Worm (Caenorhabditis elegans) whole organism, young adult: ENCODE results near the gene F57B9.8.
A peak's percentile ranks its signal among the peaks of the same experiment; 100 is the strongest.

Experiments used
- B0336.3 ChIP-seq: fragments of 200-800 bp; sonication (Bioruptor generic); IDR thresholded peaks from 2 replicates; pipeline ENCODE4 v1.3.6; 2022; ENCODE audit warnings: missing genetic modification characterization, missing compliant biosample characterization
- F22D6.2 ChIP-seq: sonication (generic microtip); optimal IDR thresholded peaks from 2 replicates; lab custom pipeline; 2016; ENCODE audit warnings: mild to moderate bottlenecking, missing genetic modification characterization, missing compliant biosample characterization
- F33H1.4 ChIP-seq: fragments of 200-800 bp; sonication (Bioruptor generic); IDR thresholded peaks from 2 replicates; pipeline ENCODE4 v1.3.6; 2022; ENCODE audit warnings: missing genetic modification reagents, missing genetic modification characterization, missing compliant biosample characterization
- F37B4.10 ChIP-seq: fragments of 200-800 bp; sonication (Bioruptor generic); IDR thresholded peaks from 2 replicates; pipeline ENCODE4 v1.3.6; 2022; ENCODE audit warnings: missing genetic modification characterization, missing compliant biosample characterization
- F49E8.2 ChIP-seq: sonication (generic microtip); optimal IDR thresholded peaks from 3 replicates; lab custom pipeline; 2017; ENCODE audit warnings: missing genetic modification characterization, mild to moderate bottlenecking, missing compliant biosample characterization, antibody characterized with exemption, moderate library complexity; ENCODE audit not compliant: insufficient read depth
- F57A8.1 ChIP-seq: fragments of 200-800 bp; sonication (Bioruptor generic); optimal IDR thresholded peaks from 2 replicates; lab custom pipeline; 2018; ENCODE audit warnings: mild to moderate bottlenecking, missing genetic modification characterization, moderate library complexity, missing compliant biosample characterization
- K12H6.12 ChIP-seq: fragments of 200-800 bp; sonication (Bioruptor generic); optimal IDR thresholded peaks from 2 replicates; lab custom pipeline; 2018; ENCODE audit warnings: mild to moderate bottlenecking, missing genetic modification characterization, missing compliant biosample characterization
- Y53G8AR.9 ChIP-seq: fragments of 200-800 bp; sonication (Bioruptor generic); conservative IDR thresholded peaks from 2 replicates; pipeline ENCODE4 v1.3.6; 2022; ENCODE audit warnings: missing genetic modification reagents, missing genetic modification characterization, missing compliant biosample characterization
- Y56A3A.18 ChIP-seq: fragments of 200-800 bp; sonication (Bioruptor generic); IDR thresholded peaks from 2 replicates; pipeline ENCODE4 v1.3.6; 2022; ENCODE audit warnings: missing genetic modification reagents, missing genetic modification characterization, missing compliant biosample characterization
- Y79H2A.3 ChIP-seq: fragments of 200-800 bp; sonication (Bioruptor generic); conservative IDR thresholded peaks from 2 replicates; pipeline ENCODE4 v1.3.6; 2022; ENCODE audit warnings: missing genetic modification reagents, missing genetic modification characterization, missing compliant biosample characterization
- Y95B8A.8 ChIP-seq: fragments of 200-800 bp; sonication (Bioruptor generic); IDR thresholded peaks from 2 replicates; pipeline ENCODE4 v1.3.6; 2022; ENCODE audit warnings: missing genetic modification reagents, missing genetic modification characterization, missing compliant biosample characterization
- ama-1 ChIP-seq, 3 experiments: fragments of 150-350 bp in 1 of 3; sonication (generic microtip) in 2 of 3; optimal IDR thresholded peaks; 2 replicates each; lab custom pipeline; 2014 to 2018; ENCODE audit warnings: missing biosample characterization in 2 of 3, missing genetic modification characterization in 2 of 3, missing genetic modification reagents in 2 of 3
- ceh-100 ChIP-seq: fragments of 200-800 bp; sonication (Bioruptor generic); IDR thresholded peaks from 2 replicates; pipeline ENCODE4 v1.3.6; 2022; ENCODE audit warnings: missing genetic modification reagents, missing genetic modification characterization, missing compliant biosample characterization
- ceh-91 ChIP-seq: fragments of 200-800 bp; sonication (Bioruptor generic); IDR thresholded peaks from 2 replicates; pipeline ENCODE4 v1.3.6; 2022; ENCODE audit warnings: missing genetic modification reagents, missing genetic modification characterization, missing compliant biosample characterization
- dox-1 ChIP-seq: fragments of 200-800 bp; sonication (Bioruptor generic); IDR thresholded peaks from 2 replicates; pipeline ENCODE4 v1.3.6; 2022; ENCODE audit warnings: missing genetic modification reagents, missing genetic modification characterization, missing compliant biosample characterization
- dpl-1 ChIP-seq: fragments of 150-350 bp; optimal IDR thresholded peaks from 2 replicates; lab custom pipeline; 2014; ENCODE audit warnings: missing biosample characterization, missing genetic modification reagents, missing genetic modification characterization
- efl-1 ChIP-seq: fragments of 150-350 bp; optimal IDR thresholded peaks from 2 replicates; lab custom pipeline; 2014; ENCODE audit warnings: missing biosample characterization, missing genetic modification reagents, missing genetic modification characterization
- egl-18 ChIP-seq: fragments of 200-800 bp; sonication (Bioruptor generic); IDR thresholded peaks from 2 replicates; pipeline ENCODE4 v1.3.6; 2022; ENCODE audit warnings: missing genetic modification reagents, missing genetic modification characterization, missing compliant biosample characterization
- egrh-3 ChIP-seq: fragments of 200-800 bp; sonication (Bioruptor generic); IDR thresholded peaks from 2 replicates; pipeline ENCODE4 v1.3.6; 2022; ENCODE audit warnings: missing genetic modification reagents, missing genetic modification characterization, missing compliant biosample characterization
- ekl-4 ChIP-seq: fragments of 200-800 bp; sonication (Bioruptor generic); IDR thresholded peaks from 2 replicates; pipeline ENCODE4 v1.3.6; 2022; ENCODE audit warnings: missing genetic modification reagents, missing genetic modification characterization, missing compliant biosample characterization
- ets-4 ChIP-seq: fragments of 200-800 bp; sonication (Bioruptor generic); optimal IDR thresholded peaks from 2 replicates; lab custom pipeline; 2018; ENCODE audit warnings: mild to moderate bottlenecking, missing genetic modification characterization, missing compliant biosample characterization
- him-1 ChIP-seq: sonication (generic microtip); optimal IDR thresholded peaks from 2 replicates; lab custom pipeline; 2016; ENCODE audit warnings: missing genotype, missing genetic modification reagents, missing genetic modification characterization, missing compliant biosample characterization
- hrde-1 ChIP-seq: sonication (generic microtip); optimal IDR thresholded peaks from 2 replicates; lab custom pipeline; 2016; ENCODE audit warnings: missing genetic modification characterization, mild to moderate bottlenecking, missing compliant biosample characterization, moderate library complexity, missing genotype, missing genetic modification reagents, borderline replicate concordance
- hsf-1 ChIP-seq: fragments of 200-800 bp; sonication (Bioruptor generic); IDR thresholded peaks from 2 replicates; pipeline ENCODE4 v1.3.6; 2022; ENCODE audit warnings: missing genetic modification reagents, missing genetic modification characterization, missing compliant biosample characterization
- let-526 ChIP-seq: fragments of 200-800 bp; sonication (Bioruptor generic); IDR thresholded peaks from 2 replicates; pipeline ENCODE4 v1.3.6; 2022; ENCODE audit warnings: missing genetic modification reagents, missing genetic modification characterization, missing compliant biosample characterization
- lin-35 ChIP-seq, 3 experiments: fragments of 150-350 bp in 2 of 3; sonication (generic microtip) in 1 of 3; optimal IDR thresholded peaks; 2 replicates each; lab custom pipeline; 2014 to 2018; ENCODE audit warnings: missing biosample characterization in 3 of 3, missing genetic modification characterization in 3 of 3, missing genetic modification reagents in 3 of 3
- lsy-27 ChIP-seq: sonication (generic microtip); optimal IDR thresholded peaks from 2 replicates; lab custom pipeline; 2017; ENCODE audit warnings: missing genetic modification characterization, mild to moderate bottlenecking, missing compliant biosample characterization, antibody characterized with exemption, missing genotype, borderline replicate concordance; ENCODE audit not compliant: insufficient read depth
- madf-3 ChIP-seq: fragments of 200-800 bp; sonication (Bioruptor generic); IDR thresholded peaks from 2 replicates; pipeline ENCODE4 v1.3.6; 2022; ENCODE audit warnings: missing genetic modification reagents, missing genetic modification characterization, missing compliant biosample characterization
- mxl-1 ChIP-seq: sonication (generic microtip); optimal IDR thresholded peaks from 2 replicates; lab custom pipeline; 2016; ENCODE audit warnings: missing genetic modification characterization, missing compliant biosample characterization
- nfya-1 ChIP-seq: sonication (generic microtip); optimal IDR thresholded peaks from 2 replicates; lab custom pipeline; 2017; ENCODE audit warnings: antibody characterized with exemption, missing compliant biosample characterization, missing genetic modification characterization, borderline replicate concordance; ENCODE audit not compliant: insufficient read depth
- nfya-2 ChIP-seq: fragments of 200-800 bp; sonication (Bioruptor generic); IDR thresholded peaks from 2 replicates; pipeline ENCODE4 v1.3.6; 2022; ENCODE audit warnings: missing genetic modification reagents, missing genetic modification characterization, missing compliant biosample characterization
- nhr-120 ChIP-seq: fragments of 200-800 bp; sonication (Bioruptor generic); IDR thresholded peaks from 2 replicates; pipeline ENCODE4 v1.3.6; 2022; ENCODE audit warnings: missing genetic modification characterization, missing compliant biosample characterization
- nhr-90 ChIP-seq: sonication (generic microtip); optimal IDR thresholded peaks from 2 replicates; lab custom pipeline; 2016; ENCODE audit warnings: missing genotype, mild to moderate bottlenecking, missing genetic modification characterization, missing compliant biosample characterization
- sea-2 ChIP-seq: fragments of 200-800 bp; sonication (Bioruptor generic); IDR thresholded peaks from 2 replicates; pipeline ENCODE4 v1.3.6; 2022; ENCODE audit warnings: missing genetic modification characterization, missing compliant biosample characterization
- snpc-1.3 ChIP-seq: sonication (generic microtip); optimal IDR thresholded peaks from 2 replicates; lab custom pipeline; 2017; ENCODE audit warnings: missing genetic modification characterization, mild to moderate bottlenecking, missing compliant biosample characterization, antibody characterized with exemption, moderate library complexity, missing genotype, missing genetic modification reagents; ENCODE audit not compliant: insufficient read depth
- sptf-2 ChIP-seq: fragments of 200-800 bp; sonication (Bioruptor generic); optimal IDR thresholded peaks from 2 replicates; lab custom pipeline; 2018; ENCODE audit warnings: mild to moderate bottlenecking, missing genetic modification characterization, missing compliant biosample characterization
- tbx-9 ChIP-seq: sonication (generic microtip); optimal IDR thresholded peaks from 2 replicates; lab custom pipeline; 2016; ENCODE audit warnings: borderline replicate concordance, missing genetic modification characterization, inconsistent platforms, missing compliant biosample characterization
- unc-62 ChIP-seq: fragments of 150-350 bp; optimal IDR thresholded peaks from 2 replicates; lab custom pipeline; 2014; ENCODE audit warnings: missing biosample characterization, missing genetic modification reagents, missing genetic modification characterization
- zfh-2 ChIP-seq: fragments of 200-800 bp; sonication (Bioruptor generic); conservative IDR thresholded peaks from 2 replicates; pipeline ENCODE4 v1.3.6; 2022; ENCODE audit warnings: missing genetic modification reagents, missing genetic modification characterization, missing compliant biosample characterization
- zim-3 ChIP-seq: sonication (generic microtip); optimal IDR thresholded peaks from 2 replicates; lab custom pipeline; 2017; ENCODE audit warnings: mild to moderate bottlenecking, missing genetic modification characterization, moderate library complexity, missing compliant biosample characterization
- ztf-25 ChIP-seq: fragments of 200-800 bp; sonication (Bioruptor generic); IDR thresholded peaks from 2 replicates; pipeline ENCODE4 v1.3.6; 2022; ENCODE audit warnings: missing genetic modification reagents, missing genetic modification characterization, missing compliant biosample characterization
- ztf-28 ChIP-seq: fragments of 200-800 bp; sonication (Bioruptor generic); IDR thresholded peaks from 2 replicates; pipeline ENCODE4 v1.3.6; 2022; ENCODE audit warnings: missing genetic modification reagents, missing genetic modification characterization, missing compliant biosample characterization
- ztf-6 ChIP-seq: fragments of 200-800 bp; sonication (Bioruptor generic); IDR thresholded peaks from 2 replicates; pipeline ENCODE4 v1.3.6; 2022; ENCODE audit warnings: missing genetic modification reagents, missing genetic modification characterization, missing compliant biosample characterization

F57B9.8 gene

ce11 chrIII:6958674-6959241 is 23.6 kb upstream of the F57B9.8 start (continued):
- TF ChIP-seq efl-1 (GFP tag; lab: Kevin White, UChicago) (peak; percentile 64), ama-1 (optimal IDR thresholded peaks at IDR 0.05; lab: Kevin White, UChicago) (no peak), ama-1 (GFP tag; optimal IDR thresholded peaks at IDR 0.05; lab: Kevin White, UChicago) (peak in 1 of 2 experiments; percentile 75), him-1 (tag; lab: Kevin White, UChicago) (peak; percentile 99), F49E8.2 (tag; lab: Kevin White, UChicago) (peak; percentile 33), B0336.3 (GFP tag; lab: Robert Waterston, UW) (peak; percentile 82), nhr-120 (GFP tag; lab: Robert Waterston, UW) (no peak), ztf-28 (GFP tag; lab: Robert Waterston, UW) (no peak), Y53G8AR.9 (GFP tag; lab: Robert Waterston, UW) (0 out of 2 replicates have a peak, but pooled peaks have one; percentile 22), hsf-1 (GFP tag; lab: Robert Waterston, UW) (peak; percentile 28; the same call in 1 of the 2 replicates), nfya-1 (tag; lab: Kevin White, UChicago) (no peak), snpc-1.3 (tag; lab: Kevin White, UChicago) (peak; percentile 25), lsy-27 (tag; lab: Kevin White, UChicago) (no peak), zim-3 (no peak), sptf-2 (GFP tag; lab: Kevin White, UChicago) (no peak), dox-1 (no peak), unc-62 (GFP tag; lab: Kevin White, UChicago) (no peak), tbx-9 (tag; lab: Kevin White, UChicago) (no peak), egrh-3 (no peak), zfh-2 (GFP tag; lab: Robert Waterston, UW) (no peak), Y56A3A.18 (GFP tag; lab: Robert Waterston, UW) (0 out of 2 replicates have a peak, but pooled peaks have one; percentile 46), F37B4.10 (GFP tag; lab: Robert Waterston, UW) (no peak), ekl-4 (GFP tag; lab: Robert Waterston, UW) (peak; percentile 70), Y79H2A.3 (GFP tag; lab: Robert Waterston, UW) (peak; percentile 62; the same call in 1 of the 2 replicates)

- no peak for TF ChIP-seq K12H6.12 (tag; lab: Kevin White, UChicago)
- TF ChIP-seq ztf-6 (GFP tag; lab: Robert Waterston, UW): no peak
- no peak for TF ChIP-seq F57A8.1 (GFP tag; lab: Kevin White, UChicago)
- no peak for TF ChIP-seq zim-3
- no peak for TF ChIP-seq ets-4 (GFP tag; lab: Kevin White, UChicago)
Measured at ce11 chrIII:6955766-6956165, 20.6 kb upstream of the F57B9.8 start.

ce11 chrIII:6953978-6954377 is 18.9 kb upstream of the F57B9.8 start:
- TF ChIP-seq ceh-100 (no peak), sea-2 (no peak), lin-35 (GFP tag; optimal IDR thresholded peaks at IDR 0.05; lab: Kevin White, UChicago) (no peak), nfya-2 (GFP tag; lab: Robert Waterston, UW) (no peak), egl-18 (no peak), nhr-90 (tag; lab: Kevin White, UChicago) (no peak), madf-3 (GFP tag; lab: Robert Waterston, UW) (no peak), dpl-1 (GFP tag; lab: Kevin White, UChicago) (no peak), F33H1.4 (no peak), hrde-1 (no peak), ztf-25 (no peak), Y95B8A.8 (no peak), mxl-1 (tag; lab: Kevin White, UChicago) (no peak), let-526 (GFP tag; lab: Robert Waterston, UW) (no peak), Y56A3A.18 (GFP tag; lab: Robert Waterston, UW) (no peak), F22D6.2 (tag; lab: Kevin White, UChicago) (no peak), ceh-91 (GFP tag; lab: Robert Waterston, UW) (no peak)
- TF ChIP-seq, all 124 proteins: peak for 0
